Worm (Caenorhabditis elegans) whole organism, early embryonic: ENCODE results near the gene Y32G9A.5.

ENCODE experiments used
- F13C5.2 ChIP-seq: sonication (generic microtip); optimal IDR thresholded peaks from 2 replicates; lab custom pipeline; 2017; ENCODE audit warnings: mild to moderate bottlenecking, missing genetic modification characterization, inconsistent platforms, missing compliant biosample characterization
- aly-1 ChIP-seq: sonication (generic microtip); optimal IDR thresholded peaks from 2 replicates; lab custom pipeline; 2016; ENCODE audit warnings: missing genetic modification characterization, missing compliant biosample characterization
- ama-1 ChIP-seq: fragments of 150-350 bp; optimal IDR thresholded peaks from 2 replicates; lab custom pipeline; 2014
- ceh-13 ChIP-seq: fragments of 200-800 bp; sonication (Bioruptor generic); optimal IDR thresholded peaks from 2 replicates; lab custom pipeline; 2018; ENCODE audit warnings: mild to moderate bottlenecking, missing genetic modification characterization, missing compliant biosample characterization
- ceh-36 ChIP-seq: sonication (generic microtip); optimal IDR thresholded peaks from 2 replicates; lab custom pipeline; 2016; ENCODE audit warnings: missing genetic modification characterization, inconsistent platforms, missing compliant biosample characterization
- flt-1 ChIP-seq: fragments of 200-800 bp; sonication (Bioruptor generic); IDR thresholded peaks from 2 replicates; pipeline ENCODE4 v1.3.6; 2022; ENCODE audit warnings: missing genetic modification characterization, missing compliant biosample characterization
- hmbx-1 ChIP-seq: sonication (generic microtip); optimal IDR thresholded peaks from 2 replicates; lab custom pipeline; 2016; ENCODE audit warnings: mild to moderate bottlenecking, missing genetic modification characterization, missing compliant biosample characterization
- hmg-4 ChIP-seq: fragments of 200-800 bp; sonication (Bioruptor generic); optimal IDR thresholded peaks from 2 replicates; lab custom pipeline; 2018; ENCODE audit warnings: mild to moderate bottlenecking, missing genetic modification characterization, missing compliant biosample characterization
- hnd-1 ChIP-seq: sonication (generic microtip); optimal IDR thresholded peaks from 2 replicates; lab custom pipeline; 2016; ENCODE audit warnings: missing genetic modification characterization, missing compliant biosample characterization
- pes-1 ChIP-seq: fragments of 200-800 bp; sonication (Bioruptor generic); IDR thresholded peaks from 2 replicates; pipeline ENCODE4 v1.3.6; 2022; ENCODE audit warnings: missing genetic modification reagents, missing genetic modification characterization, missing compliant biosample characterization
- scrt-1 ChIP-seq: fragments of 200-800 bp; sonication (Bioruptor generic); IDR thresholded peaks from 2 replicates; pipeline ENCODE4 v1.3.6; 2022; ENCODE audit warnings: missing genetic modification characterization, missing compliant biosample characterization
- sea-1 ChIP-seq: fragments of 200-800 bp; sonication (Bioruptor generic); conservative IDR thresholded peaks from 2 replicates; pipeline ENCODE4 v1.3.6; 2022; ENCODE audit warnings: missing genetic modification characterization, missing compliant biosample characterization
- tbx-11 ChIP-seq: fragments of 200-800 bp; sonication (Bioruptor generic); IDR thresholded peaks from 2 replicates; pipeline ENCODE4 v1.3.6; 2022; ENCODE audit warnings: missing genetic modification characterization, missing compliant biosample characterization
- tbx-37 ChIP-seq: fragments of 200-800 bp; sonication (Bioruptor generic); conservative IDR thresholded peaks from 2 replicates; pipeline ENCODE4 v1.3.6; 2022; ENCODE audit warnings: missing genetic modification reagents, missing genetic modification characterization, missing compliant biosample characterization

DNA sequence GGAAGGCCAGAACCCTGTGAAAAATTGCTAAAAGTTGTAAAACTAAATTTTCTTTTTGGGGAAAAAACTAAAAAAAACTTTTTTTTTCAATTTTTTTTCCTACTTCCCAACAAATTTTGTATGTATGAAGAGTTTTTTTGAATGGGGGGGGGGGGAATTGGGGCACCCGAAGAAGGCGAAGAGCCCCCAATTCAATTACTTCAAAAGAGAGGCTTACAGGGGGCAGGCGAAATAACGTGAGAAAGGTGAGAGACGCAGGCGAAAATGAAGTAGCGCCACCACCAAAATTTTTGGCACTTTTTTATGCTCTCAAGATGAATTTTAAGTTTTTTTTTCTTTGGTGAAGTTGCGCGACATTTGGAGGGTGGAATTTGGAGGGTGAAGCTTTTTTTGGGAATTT is 44.5 kb upstream of the Y32G9A.5 start:
- TF ChIP-seq ama-1 (lab: Kevin White, UChicago) (no peak), tbx-11 (no peak), pes-1 (no peak), ceh-36 (no peak), hmbx-1 (tag; lab: Kevin White, UChicago) (no peak), flt-1 (GFP tag; lab: Robert Waterston, UW) (no peak), scrt-1 (GFP tag; lab: Robert Waterston, UW) (no peak), hnd-1 (tag; lab: Kevin White, UChicago) (no peak), tbx-37 (GFP tag; lab: Robert Waterston, UW) (no peak), F13C5.2 (tag; lab: Kevin White, UChicago) (no peak), ceh-13 (GFP tag; lab: Kevin White, UChicago) (no peak), hmg-4 (GFP tag; lab: Kevin White, UChicago) (no peak), aly-1 (tag; lab: Kevin White, UChicago) (no peak), sea-1 (GFP tag; lab: Robert Waterston, UW) (no peak)
